Worm (Caenorhabditis elegans) whole organism, early embryonic: ENCODE data around the gene M117.1.

Experiments used
- aly-1 ChIP-seq: sonication (generic microtip); optimal IDR thresholded peaks from 2 replicates; lab custom pipeline; 2016; ENCODE audit warnings: missing genetic modification characterization, missing compliant biosample characterization
- ama-1 ChIP-seq: fragments of 150-350 bp; optimal IDR thresholded peaks from 2 replicates; lab custom pipeline; 2014
- ceh-13 ChIP-seq: fragments of 200-800 bp; sonication (Bioruptor generic); optimal IDR thresholded peaks from 2 replicates; lab custom pipeline; 2018; ENCODE audit warnings: mild to moderate bottlenecking, missing genetic modification characterization, missing compliant biosample characterization
- ceh-36 ChIP-seq: sonication (generic microtip); optimal IDR thresholded peaks from 2 replicates; lab custom pipeline; 2016; ENCODE audit warnings: missing genetic modification characterization, inconsistent platforms, missing compliant biosample characterization
- ets-7 ChIP-seq: sonication (generic microtip); optimal IDR thresholded peaks from 2 replicates; lab custom pipeline; 2016; ENCODE audit warnings: missing genotype, missing genetic modification characterization, missing compliant biosample characterization
- flt-1 ChIP-seq: fragments of 200-800 bp; sonication (Bioruptor generic); IDR thresholded peaks from 2 replicates; pipeline ENCODE4 v1.3.6; 2022; ENCODE audit warnings: missing genetic modification characterization, missing compliant biosample characterization
- hmbx-1 ChIP-seq: sonication (generic microtip); optimal IDR thresholded peaks from 2 replicates; lab custom pipeline; 2016; ENCODE audit warnings: mild to moderate bottlenecking, missing genetic modification characterization, missing compliant biosample characterization
- hmg-4 ChIP-seq: fragments of 200-800 bp; sonication (Bioruptor generic); optimal IDR thresholded peaks from 2 replicates; lab custom pipeline; 2018; ENCODE audit warnings: mild to moderate bottlenecking, missing genetic modification characterization, missing compliant biosample characterization
- hnd-1 ChIP-seq: sonication (generic microtip); optimal IDR thresholded peaks from 2 replicates; lab custom pipeline; 2016; ENCODE audit warnings: missing genetic modification characterization, missing compliant biosample characterization
- pes-1 ChIP-seq: fragments of 200-800 bp; sonication (Bioruptor generic); IDR thresholded peaks from 2 replicates; pipeline ENCODE4 v1.3.6; 2022; ENCODE audit warnings: missing genetic modification reagents, missing genetic modification characterization, missing compliant biosample characterization
- scrt-1 ChIP-seq: fragments of 200-800 bp; sonication (Bioruptor generic); IDR thresholded peaks from 2 replicates; pipeline ENCODE4 v1.3.6; 2022; ENCODE audit warnings: missing genetic modification characterization, missing compliant biosample characterization
- sea-1 ChIP-seq: fragments of 200-800 bp; sonication (Bioruptor generic); conservative IDR thresholded peaks from 2 replicates; pipeline ENCODE4 v1.3.6; 2022; ENCODE audit warnings: missing genetic modification characterization, missing compliant biosample characterization
- tbx-37 ChIP-seq: fragments of 200-800 bp; sonication (Bioruptor generic); conservative IDR thresholded peaks from 2 replicates; pipeline ENCODE4 v1.3.6; 2022; ENCODE audit warnings: missing genetic modification reagents, missing genetic modification characterization, missing compliant biosample characterization
- tra-4 ChIP-seq: sonication (generic microtip); optimal IDR thresholded peaks from 2 replicates; lab custom pipeline; 2017; ENCODE audit warnings: missing genetic modification characterization, missing compliant biosample characterization

ce11 chrIV:11793170-11793569 lies 20.9 kb upstream of the M117.1 start:
- no peak for TF ChIP-seq ets-7 (tag; lab: Kevin White, UChicago)
- TF ChIP-seq hnd-1: no peak
- no peak for TF ChIP-seq sea-1
- TF ChIP-seq tbx-37: no peak
- no peak for TF ChIP-seq aly-1
- no peak for TF ChIP-seq ama-1
- no peak for TF ChIP-seq ceh-13
- no peak for TF ChIP-seq scrt-1
- no peak for TF ChIP-seq pes-1 (GFP tag; lab: Robert Waterston, UW)
- no peak for TF ChIP-seq flt-1 (GFP tag; lab: Robert Waterston, UW)
- TF ChIP-seq tra-4 (tag; lab: Kevin White, UChicago): no peak
- no peak for TF ChIP-seq hmbx-1 (tag; lab: Kevin White, UChicago)
- TF ChIP-seq hmg-4 (GFP tag; lab: Kevin White, UChicago): no peak
- TF ChIP-seq ceh-36 (tag; lab: Kevin White, UChicago): no peak
